ENCODE assay signal across 2 fruit fly cellular contexts in genomic region chr2L:3547512-3547911, dm6.
TF ChIP-seq lines count a peak whose summit lies in the region.

No protein-coding gene starts in this region.

- TF ChIP-seq CTCF in whole organism, embryonic (GFP tag; optimal IDR thresholded peaks at IDR 0.05; lab: Kevin White, UChicago) = no peak

TF ChIP-seq in whole organism, embryonic, 481 proteins besides CTCF, POLR2A, EP300 and RAD21:
- TF ChIP-seq tna (GFP tag; IDR thresholded peaks at IDR 0.05; lab: Robert Waterston, UW; ENCODE audit: partially characterized antibody) (no peak), trh (GFP tag; optimal IDR thresholded peaks at IDR 0.05; lab: Kevin White, UChicago) (no peak), dimm (GFP tag; IDR thresholded peaks at IDR 0.05; lab: Robert Waterston, UW) (no peak), mld (GFP tag; IDR thresholded peaks at IDR 0.05; lab: Robert Waterston, UW; ENCODE audit: partially characterized antibody) (no peak), CG11504 (tag; optimal IDR thresholded peaks at IDR 0.05; lab: Kevin White, UChicago) (peak; percentile 52), CG11456 (GFP tag; IDR thresholded peaks at IDR 0.05; lab: Robert Waterston, UW) (0 out of 3 replicates have a peak, but pooled peaks have one; percentile 5), bsh (GFP tag; optimal IDR thresholded peaks at IDR 0.05; lab: Kevin White, UChicago) (no peak), Nf-YB (GFP tag; optimal IDR thresholded peaks at IDR 0.05; lab: Kevin White, UChicago) (no peak)
TF ChIP-seq in whole organism, embryonic: peak in this region for 2.

TF ChIP-seq in whole organism, prepupa, 60 proteins besides CTCF, POLR2A, EP300 and RAD21:
- TF ChIP-seq achi (GFP tag; optimal IDR thresholded peaks at IDR 0.05; lab: Kevin White, UChicago) (no peak), CG3919 (GFP tag; optimal IDR thresholded peaks at IDR 0.05; lab: Kevin White, UChicago) (peak; percentile 59), Smox (GFP tag; optimal IDR thresholded peaks at IDR 0.05; lab: Kevin White, UChicago) (no peak), dac (GFP tag; optimal IDR thresholded peaks at IDR 0.05; lab: Kevin White, UChicago) (no peak)
TF ChIP-seq in whole organism, prepupa: peak in this region for 1.
